Worm (Caenorhabditis elegans): Measurements from ENCODE around the gene F09C6.11.

The F09C6.11 gene

DNA sequence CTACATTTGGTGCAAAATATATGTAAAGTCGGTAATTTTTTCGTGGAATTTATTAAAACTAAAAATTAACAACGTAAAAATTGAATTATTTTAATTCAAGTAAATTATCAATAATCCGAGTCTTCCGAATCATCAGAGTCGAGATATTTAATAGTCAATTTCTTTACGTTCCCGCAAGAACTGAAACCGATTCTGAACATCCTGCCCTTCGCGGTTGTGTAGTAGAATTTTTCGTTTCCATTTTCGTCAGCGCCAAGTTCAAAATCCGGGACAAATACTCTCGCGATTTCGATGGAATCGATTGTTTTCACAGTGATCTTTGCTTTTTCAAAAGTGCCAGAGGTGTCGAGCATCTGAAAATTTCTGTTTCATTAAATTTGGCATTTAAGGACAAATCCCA lies 37.6 kb upstream of the F09C6.11 start:
- TF ChIP-seq B0336.3 (GFP tag; IDR thresholded peaks at IDR 0.05) (0 out of 2 replicates have a peak, but pooled peaks have one; percentile 45), hrde-1 (tag; optimal IDR thresholded peaks at IDR 0.05; ENCODE audit: borderline replicate concordance) (no peak), tlf-1 (GFP tag; optimal IDR thresholded peaks at IDR 0.05) (peak; percentile 28), egrh-3 (GFP tag; IDR thresholded peaks at IDR 0.05) (no peak), D2030.7 (GFP tag; IDR thresholded peaks at IDR 0.05) (peak; percentile 31; the same call in 1 of the 2 replicates), bed-1 (GFP tag; IDR thresholded peaks at IDR 0.05) (no peak), attf-3 (GFP tag; conservative IDR thresholded peaks at IDR 0.05) (no peak), unc-130 (GFP tag; optimal IDR thresholded peaks at IDR 0.05) (no peak), T26A5.8 (tag; optimal IDR thresholded peaks at IDR 0.05) (no peak), die-1 (tag; optimal IDR thresholded peaks at IDR 0.05) (peak; percentile 21), mes-4 (tag; optimal IDR thresholded peaks at IDR 0.05) (no peak), fkh-3 (tag; optimal IDR thresholded peaks at IDR 0.05) (no peak), rec-8 (tag; optimal IDR thresholded peaks at IDR 0.05) (no peak), hsf-1 (GFP tag; IDR thresholded peaks at IDR 0.05) (0 out of 2 replicates have a peak, but pooled peaks have one; percentile 42), C17E4.6 (GFP tag; IDR thresholded peaks at IDR 0.05) (no peak), repo-1 (tag; optimal IDR thresholded peaks at IDR 0.05) (no peak), sptf-2 (GFP tag; optimal IDR thresholded peaks at IDR 0.05) (no peak), pbrm-1 (GFP tag; IDR thresholded peaks at IDR 0.05) (0 out of 2 replicates have a peak, but pooled peaks have one; percentile 12), efl-1 (GFP tag; optimal IDR thresholded peaks at IDR 0.05) (peak; percentile 9), pha-4 (tag; optimal IDR thresholded peaks at IDR 0.05) (no peak), zim-3 (tag; optimal IDR thresholded peaks at IDR 0.05) (peak; percentile 9), F39B2.1 (GFP tag; IDR thresholded peaks at IDR 0.05) (0 out of 2 replicates have a peak, but pooled peaks have one; percentile 36), snpc-4 (GFP tag; optimal IDR thresholded peaks at IDR 0.05) (no peak), snpc-4 (tag; optimal IDR thresholded peaks at IDR 0.05) (peak in 2 of 4 experiments; percentile 7 to 50), F49E8.2 (tag; optimal IDR thresholded peaks at IDR 0.05; ENCODE audit: insufficient read depth) (peak; percentile 67), hlh-26 (GFP tag; conservative IDR thresholded peaks at IDR 0.05) (no peak), nfyb-1 (GFP tag; IDR thresholded peaks at IDR 0.05) (no peak), nhr-27 (tag; optimal IDR thresholded peaks at IDR 0.05) (no peak), ztf-25 (GFP tag; IDR thresholded peaks at IDR 0.05) (no peak), hmg-20 (GFP tag; IDR thresholded peaks at IDR 0.05) (no peak), mcd-1 (GFP tag; IDR thresholded peaks at IDR 0.05) (peak; percentile 26; the same call in 1 of the 2 replicates), K11D2.4 (GFP tag; IDR thresholded peaks at IDR 0.05) (no peak), ceh-58 (GFP tag; IDR thresholded peaks at IDR 0.05) (no peak), lin-40 (tag; optimal IDR thresholded peaks at IDR 0.05) (no peak), F23B12.7 (tag; optimal IDR thresholded peaks at IDR 0.05; ENCODE audit: insufficient read depth) (no peak), mxl-1 (tag; optimal IDR thresholded peaks at IDR 0.05) (peak; percentile 6), athp-1 (tag; optimal IDR thresholded peaks at IDR 0.05) (no peak), Y56A3A.18 (GFP tag; IDR thresholded peaks at IDR 0.05) (no peak), lin-26 (GFP tag; IDR thresholded peaks at IDR 0.05) (0 out of 2 replicates have a peak, but pooled peaks have one; percentile 32), hlh-12 (tag; optimal IDR thresholded peaks at IDR 0.05) (no peak), cebp-1 (GFP tag; IDR thresholded peaks at IDR 0.05) (no peak), cebp-1 (tag; optimal IDR thresholded peaks at IDR 0.05) (peak; percentile 10), hmg-1.2 (GFP tag; IDR thresholded peaks at IDR 0.05) (no peak), rcor-1 (GFP tag; IDR thresholded peaks at IDR 0.05) (no peak), tbp1 (GFP tag; optimal IDR thresholded peaks at IDR 0.05) (peak; percentile 27), gei-17 (GFP tag; optimal IDR thresholded peaks at IDR 0.05) (no peak), nhr-90 (tag; optimal IDR thresholded peaks at IDR 0.05) (no peak), snpc-1.3 (tag; optimal IDR thresholded peaks at IDR 0.05; ENCODE audit: insufficient read depth) (no peak), xnd-1 (tag; optimal IDR thresholded peaks at IDR 0.05) (peak; percentile 14)

All from whole organism, young adult.